Fruit fly (Drosophila melanogaster): ENCODE data around the gene CG17294.
A peak's percentile ranks its signal among the peaks of the same experiment; 100 is the strongest.

dm6 chr2L:8416350-8417046, 39.7 kb downstream of the CG17294 start:
- TF ChIP-seq psq (optimal IDR thresholded peaks at IDR 0.05) (no peak), usp (GFP tag; optimal IDR thresholded peaks at IDR 0.05) (no peak), pan (optimal IDR thresholded peaks at IDR 0.05) (no peak), CG8478 (optimal IDR thresholded peaks at IDR 0.05) (no peak), EcR (GFP tag; optimal IDR thresholded peaks at IDR 0.05) (no peak), Dll (optimal IDR thresholded peaks at IDR 0.05) (peak; percentile 53)

All from whole organism.